Worm (Caenorhabditis elegans) whole organism, late embryonic: ENCODE measurements around the gene F32G8.3.

Experiments
- C08G9.2 ChIP-seq: sonication (generic microtip); optimal IDR thresholded peaks from 2 replicates; lab custom pipeline; 2016; ENCODE audit warnings: mild to moderate bottlenecking, missing genetic modification characterization, moderate library complexity, missing compliant biosample characterization
- C38D4.7 ChIP-seq: fragments of 200-800 bp; sonication (Bioruptor generic); optimal IDR thresholded peaks from 2 replicates; lab custom pipeline; 2018; ENCODE audit warnings: mild to moderate bottlenecking, missing genetic modification characterization, moderate library complexity, missing compliant biosample characterization
- F13H6.1 ChIP-seq: sonication (generic microtip); optimal IDR thresholded peaks from 2 replicates; lab custom pipeline; 2016; ENCODE audit warnings: missing genetic modification characterization, missing compliant biosample characterization
- K02D7.2 ChIP-seq: sonication (generic microtip); optimal IDR thresholded peaks from 2 replicates; lab custom pipeline; 2017; ENCODE audit warnings: mild to moderate bottlenecking, missing genetic modification characterization, missing compliant biosample characterization
- Y22D7AL.16 ChIP-seq: sonication (generic microtip); optimal IDR thresholded peaks from 2 replicates; lab custom pipeline; 2016; ENCODE audit warnings: missing genetic modification characterization, missing compliant biosample characterization
- ahr-1 ChIP-seq: sonication (generic microtip); optimal IDR thresholded peaks from 2 replicates; lab custom pipeline; 2016; ENCODE audit warnings: missing genetic modification characterization, missing compliant biosample characterization
- ceh-19 ChIP-seq: fragments of 200-800 bp; sonication (Bioruptor generic); optimal IDR thresholded peaks from 2 replicates; lab custom pipeline; 2018; ENCODE audit warnings: mild to moderate bottlenecking, missing genetic modification characterization, missing compliant biosample characterization
- ceh-2 ChIP-seq: sonication (generic microtip); optimal IDR thresholded peaks from 2 replicates; lab custom pipeline; 2016; ENCODE audit warnings: missing genotype, missing genetic modification characterization, missing compliant biosample characterization
- ceh-24 ChIP-seq: sonication (generic microtip); optimal IDR thresholded peaks from 2 replicates; lab custom pipeline; 2016; ENCODE audit warnings: mild to moderate bottlenecking, missing genetic modification characterization, missing compliant biosample characterization
- ceh-30 ChIP-seq: fragments of 150-350 bp; optimal IDR thresholded peaks from 2 replicates; lab custom pipeline; 2014; ENCODE audit warnings: missing biosample characterization, missing genetic modification characterization
- ceh-31 ChIP-seq: sonication (generic microtip); optimal IDR thresholded peaks from 2 replicates; lab custom pipeline; 2016; ENCODE audit warnings: missing genetic modification characterization, missing compliant biosample characterization
- ceh-45 ChIP-seq: fragments of 200-800 bp; sonication (Bioruptor generic); IDR thresholded peaks from 2 replicates; pipeline ENCODE4 v1.3.6; 2022; ENCODE audit warnings: missing genetic modification reagents, missing genetic modification characterization, missing compliant biosample characterization
- ceh-48 ChIP-seq: sonication (generic microtip); optimal IDR thresholded peaks from 2 replicates; lab custom pipeline; 2016; ENCODE audit warnings: missing genetic modification characterization, inconsistent platforms, missing compliant biosample characterization
- ceh-6 ChIP-seq: fragments of 200-800 bp; sonication (Bioruptor generic); optimal IDR thresholded peaks from 2 replicates; lab custom pipeline; 2018; ENCODE audit warnings: mild to moderate bottlenecking, missing genetic modification characterization, missing compliant biosample characterization
- ceh-9 ChIP-seq: sonication (generic microtip); optimal IDR thresholded peaks from 2 replicates; lab custom pipeline; 2016; ENCODE audit warnings: mild to moderate bottlenecking, missing genetic modification characterization, inconsistent platforms, missing compliant biosample characterization
- che-1 ChIP-seq: sonication (generic microtip); optimal IDR thresholded peaks from 2 replicates; lab custom pipeline; 2016; ENCODE audit warnings: mild to moderate bottlenecking, missing genetic modification characterization, missing compliant biosample characterization
- dve-1 ChIP-seq: sonication (generic microtip); optimal IDR thresholded peaks from 2 replicates; lab custom pipeline; 2017; ENCODE audit warnings: antibody characterized with exemption, mild to moderate bottlenecking, missing genetic modification characterization, missing compliant biosample characterization
- elt-2 ChIP-seq: sonication (generic microtip); optimal IDR thresholded peaks from 2 replicates; lab custom pipeline; 2016; ENCODE audit warnings: missing genetic modification reagents, missing genetic modification characterization, missing compliant biosample characterization
- elt-4 ChIP-seq: sonication (generic microtip); optimal IDR thresholded peaks from 2 replicates; lab custom pipeline; 2016; ENCODE audit warnings: missing genetic modification characterization, missing compliant biosample characterization
- gmeb-2 ChIP-seq: sonication (generic microtip); optimal IDR thresholded peaks from 2 replicates; lab custom pipeline; 2016; ENCODE audit warnings: missing genetic modification characterization, inconsistent platforms, missing compliant biosample characterization
- hlh-15 ChIP-seq: sonication (generic microtip); optimal IDR thresholded peaks from 2 replicates; lab custom pipeline; 2016; ENCODE audit warnings: missing genetic modification characterization, missing compliant biosample characterization
- hlh-30 ChIP-seq: sonication (generic microtip); optimal IDR thresholded peaks from 2 replicates; lab custom pipeline; 2017; ENCODE audit warnings: antibody characterized with exemption, missing genetic modification characterization, missing compliant biosample characterization; ENCODE audit not compliant: insufficient read depth
- hlh-8 ChIP-seq: sonication (generic microtip); optimal IDR thresholded peaks from 2 replicates; lab custom pipeline; 2016; ENCODE audit warnings: missing genotype, missing genetic modification characterization, missing compliant biosample characterization
- lin-11 ChIP-seq: fragments of 200-800 bp; sonication (Bioruptor generic); optimal IDR thresholded peaks from 2 replicates; lab custom pipeline; 2018; ENCODE audit warnings: mild to moderate bottlenecking, missing genetic modification characterization, missing compliant biosample characterization
- mec-3 ChIP-seq: sonication (generic microtip); optimal IDR thresholded peaks from 2 replicates; lab custom pipeline; 2016; ENCODE audit warnings: borderline replicate concordance, missing genetic modification characterization, missing compliant biosample characterization
- nfya-1 ChIP-seq: sonication (generic microtip); optimal IDR thresholded peaks from 2 replicates; lab custom pipeline; 2017; ENCODE audit warnings: missing genetic modification characterization, mild to moderate bottlenecking, missing compliant biosample characterization, antibody characterized with exemption, moderate library complexity
- nhr-232 ChIP-seq: sonication (generic microtip); optimal IDR thresholded peaks from 2 replicates; lab custom pipeline; 2016; ENCODE audit warnings: missing genetic modification characterization, missing compliant biosample characterization
- npax-4 ChIP-seq: sonication (generic microtip); optimal IDR thresholded peaks from 2 replicates; lab custom pipeline; 2016; ENCODE audit warnings: missing genetic modification characterization, missing compliant biosample characterization
- odd-2 ChIP-seq: sonication (generic microtip); optimal IDR thresholded peaks from 2 replicates; lab custom pipeline; 2017; ENCODE audit warnings: antibody characterized with exemption, mild to moderate bottlenecking, missing genetic modification characterization, missing compliant biosample characterization
- pros-1 ChIP-seq: fragments of 150-350 bp; optimal IDR thresholded peaks from 2 replicates; lab custom pipeline; 2014; ENCODE audit warnings: missing biosample characterization, missing genetic modification reagents, missing genetic modification characterization
- sdc-2 ChIP-seq: sonication (generic microtip); optimal IDR thresholded peaks from 2 replicates; lab custom pipeline; 2016; ENCODE audit warnings: missing genotype, missing genetic modification characterization, missing compliant biosample characterization
- syd-9 ChIP-seq: sonication (generic microtip); optimal IDR thresholded peaks from 2 replicates; lab custom pipeline; 2016; ENCODE audit warnings: mild to moderate bottlenecking, missing genetic modification characterization, moderate library complexity, missing compliant biosample characterization
- unc-3 ChIP-seq, 2 experiments: fragments of 200-800 bp in 1 of 2; sonication (Bioruptor generic) in 1 of 2; sonication (generic microtip) in 1 of 2; conservative IDR thresholded peaks in 1 of 2; optimal IDR thresholded peaks in 1 of 2; 2 replicates each; pipeline versions ENCODE4 v1.3.6 to Lab custom; 2016 to 2022; ENCODE audit warnings: missing compliant biosample characterization in 2 of 2, missing genetic modification characterization in 2 of 2, missing genetic modification reagents in 1 of 2
- unc-86 ChIP-seq: sonication (generic microtip); optimal IDR thresholded peaks from 2 replicates; lab custom pipeline; 2016; ENCODE audit warnings: missing genetic modification characterization, missing compliant biosample characterization
- ztf-16 ChIP-seq: sonication (generic microtip); optimal IDR thresholded peaks from 2 replicates; lab custom pipeline; 2017; ENCODE audit warnings: missing genetic modification characterization, missing compliant biosample characterization

The F32G8.3 gene

ce11 chrV:10564140-10564539 lies 9.0 kb upstream of the F32G8.3 start:
- TF ChIP-seq elt-2 (tag; lab: Kevin White, UChicago) (no peak), ceh-19 (GFP tag; lab: Kevin White, UChicago) (no peak), F13H6.1 (tag; lab: Kevin White, UChicago) (no peak), ahr-1 (tag; lab: Kevin White, UChicago) (no peak), npax-4 (tag; lab: Kevin White, UChicago) (no peak), ztf-16 (no peak), gmeb-2 (tag; lab: Kevin White, UChicago) (no peak), C08G9.2 (tag; lab: Kevin White, UChicago) (no peak), hlh-8 (tag; lab: Kevin White, UChicago) (no peak), ceh-9 (no peak), ceh-24 (tag; lab: Kevin White, UChicago) (no peak), nhr-232 (tag; lab: Kevin White, UChicago) (no peak), unc-3 (GFP tag; conservative IDR thresholded peaks at IDR 0.05; lab: Robert Waterston, UW) (no peak), unc-3 (tag; optimal IDR thresholded peaks at IDR 0.05; lab: Kevin White, UChicago) (no peak), C38D4.7 (GFP tag; lab: Kevin White, UChicago) (no peak), ceh-31 (tag; lab: Kevin White, UChicago) (no peak), mec-3 (no peak), nfya-1 (no peak), pros-1 (tag; lab: Kevin White, UChicago) (no peak)
- TF ChIP-seq, all 69 proteins: peak for 0

- no peak for TF ChIP-seq syd-9 (tag; lab: Kevin White, UChicago)
- TF ChIP-seq, all 69 proteins: peak for 0
Measured at ce11 chrV:10562817-10563216, 7.7 kb upstream of the F32G8.3 start.

- TF ChIP-seq npax-4 (tag; lab: Kevin White, UChicago): no peak
- TF ChIP-seq elt-4 (tag; lab: Kevin White, UChicago): peak; percentile 50
Measured at ce11 chrV:10561632-10562031, 6.5 kb upstream of the F32G8.3 start.

ce11 chrV:10560621-10561020 lies 5.5 kb upstream of the F32G8.3 start, which contains the start of gene col-152:
Gene col-152 (plus strand): TSS chrV:10560921.
- TF ChIP-seq lin-11 (tag; lab: Kevin White, UChicago): no peak
- TF ChIP-seq Y22D7AL.16: no peak
- no peak for TF ChIP-seq hlh-30

ce11 chrV:10557676-10558075 lies 2.5 kb upstream of the F32G8.3 start, which contains the start of gene best-14:
Gene best-14 (plus strand): TSS chrV:10557976.
- TF ChIP-seq odd-2: no peak
- TF ChIP-seq mec-3: no peak
- TF ChIP-seq dve-1: no peak
- no peak for TF ChIP-seq ceh-2
- TF ChIP-seq F13H6.1 (tag; lab: Kevin White, UChicago): no peak
- TF ChIP-seq ceh-19 (GFP tag; lab: Kevin White, UChicago): no peak
- no peak for TF ChIP-seq unc-3 (GFP tag; conservative IDR thresholded peaks at IDR 0.05; lab: Robert Waterston, UW)
- TF ChIP-seq unc-3 (tag; optimal IDR thresholded peaks at IDR 0.05; lab: Kevin White, UChicago): no peak
- no peak for TF ChIP-seq ceh-45 (GFP tag; lab: Robert Waterston, UW)
- no peak for TF ChIP-seq hlh-15 (tag; lab: Kevin White, UChicago)
- TF ChIP-seq ceh-6 (GFP tag; lab: Kevin White, UChicago): no peak
- no peak for TF ChIP-seq ceh-48 (tag; lab: Kevin White, UChicago)
- no peak for TF ChIP-seq che-1 (tag; lab: Kevin White, UChicago)
- no peak for TF ChIP-seq unc-86 (tag; lab: Kevin White, UChicago)
- TF ChIP-seq ceh-30 (tag; lab: Kevin White, UChicago): no peak
- TF ChIP-seq pros-1 (tag; lab: Kevin White, UChicago): no peak
- no peak for TF ChIP-seq K02D7.2
- TF ChIP-seq sdc-2 (tag; lab: Kevin White, UChicago): no peak
- no peak for TF ChIP-seq lin-11 (tag; lab: Kevin White, UChicago)
